Worm (Caenorhabditis elegans) whole organism, L1 larva: ENCODE results near the gene madf-8.

Experiments used
- ama-1 ChIP-seq: fragments of 150-350 bp; optimal IDR thresholded peaks from 2 replicates; lab custom pipeline; 2014
- dsc-1 ChIP-seq: sonication (generic microtip); optimal IDR thresholded peaks from 2 replicates; lab custom pipeline; 2016; ENCODE audit warnings: mild to moderate bottlenecking, missing genetic modification characterization, missing compliant biosample characterization
- egl-27 ChIP-seq, 2 experiments: fragments of 150-350 bp in 1 of 2; sonication (generic microtip); optimal IDR thresholded peaks; 3 replicates each; lab custom pipeline; 2017 to 2018; ENCODE audit warnings: missing biosample characterization in 2 of 2, missing genetic modification characterization in 2 of 2, missing genetic modification reagents in 2 of 2
- hlh-17 ChIP-seq: fragments of 200-800 bp; sonication (Bioruptor generic); optimal IDR thresholded peaks from 2 replicates; lab custom pipeline; 2018; ENCODE audit warnings: missing genetic modification characterization, mild to moderate bottlenecking, missing compliant biosample characterization, moderate library complexity, borderline replicate concordance
- lsy-2 ChIP-seq, 2 experiments: fragments of 150-350 bp; optimal IDR thresholded peaks; 2 replicates each; lab custom pipeline; 2014; ENCODE audit warnings: missing biosample characterization in 2 of 2, missing genetic modification characterization in 2 of 2
- mdl-1 ChIP-seq, 2 experiments: fragments of 150-350 bp; optimal IDR thresholded peaks; 2 replicates each; lab custom pipeline; 2014 to 2017; ENCODE audit warnings: missing biosample characterization in 2 of 2, missing genetic modification characterization in 2 of 2, inconsistent platforms in 1 of 2
- nhr-90 ChIP-seq: sonication (generic microtip); optimal IDR thresholded peaks from 2 replicates; lab custom pipeline; 2016; ENCODE audit warnings: mild to moderate bottlenecking, missing genetic modification characterization, missing compliant biosample characterization; ENCODE audit not compliant: poor library complexity
- tlp-1 ChIP-seq: fragments of 150-350 bp; optimal IDR thresholded peaks from 2 replicates; lab custom pipeline; 2014; ENCODE audit warnings: missing biosample characterization, missing genetic modification characterization

DNA sequence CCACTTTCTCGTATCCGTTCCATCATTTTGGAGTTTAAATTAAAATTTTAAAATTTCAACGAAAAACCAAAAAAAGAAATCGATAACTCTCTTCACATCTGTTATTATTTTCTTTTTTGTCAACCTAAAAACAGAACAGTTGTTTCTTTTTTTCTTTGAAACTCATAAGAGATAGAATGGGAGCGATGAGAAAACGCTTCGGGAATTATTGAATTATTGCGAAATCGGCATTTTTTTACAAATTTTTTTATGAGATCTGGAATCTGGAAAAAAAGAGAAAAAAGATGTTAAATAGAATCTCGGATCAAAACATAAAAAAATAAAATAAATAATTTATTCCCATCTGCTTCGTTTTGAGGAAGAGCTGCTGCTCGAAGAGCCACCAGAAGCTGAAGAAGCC lies 6.8 kb upstream of the madf-8 start, which contains the start of gene C46F11.5:
- no peak for TF ChIP-seq lsy-2 (tag; optimal IDR thresholded peaks at IDR 0.05; lab: Kevin White, UChicago)
- no peak for TF ChIP-seq ama-1 (lab: Kevin White, UChicago)
- no peak for TF ChIP-seq tlp-1 (tag; lab: Kevin White, UChicago)
- no peak for TF ChIP-seq nhr-90 (tag; lab: Kevin White, UChicago)
- TF ChIP-seq dsc-1 (tag; lab: Kevin White, UChicago): no peak
- no peak for TF ChIP-seq hlh-17 (GFP tag; lab: Kevin White, UChicago)
- no peak for TF ChIP-seq mdl-1 (tag; optimal IDR thresholded peaks at IDR 0.05; lab: Kevin White, UChicago)
- TF ChIP-seq egl-27 (tag; optimal IDR thresholded peaks at IDR 0.05; lab: Kevin White, UChicago): no peak
